Fruit fly (Drosophila melanogaster) whole organism, embryonic: ENCODE results near the gene Cyp4d1.
A peak's percentile ranks its signal among the peaks of the same experiment; 100 is the strongest.

ENCODE experiments used
- ATbp ChIP-seq: fragments of 200-800 bp; sonication (Bioruptor generic); optimal IDR thresholded peaks from 2 replicates; lab custom pipeline; 2017; ENCODE audit warnings: missing biosample characterization, mild to moderate bottlenecking, missing genetic modification characterization, missing genetic modification reagents
- Aef1 ChIP-seq: fragments of 200-800 bp; sonication (Bioruptor generic); IDR thresholded peaks from 3 replicates; pipeline ENCODE4 v1.3.6; 2022; ENCODE audit warnings: missing biosample characterization, missing genetic modification characterization
- Antp ChIP-seq: fragments of 200-800 bp; sonication (Bioruptor generic); optimal IDR thresholded peaks from 3 replicates; lab custom pipeline; 2016; ENCODE audit warnings: missing biosample characterization, missing genetic modification characterization
- C15 ChIP-seq: fragments of 200-800 bp; sonication (Bioruptor generic); IDR thresholded peaks from 3 replicates; pipeline ENCODE4 v1.3.6; 2022; ENCODE audit warnings: missing biosample characterization, missing genetic modification characterization
- CG1024 ChIP-seq: fragments of 200-800 bp; sonication (Bioruptor generic); IDR thresholded peaks from 2 replicates; pipeline ENCODE4 v1.3.6; 2022; ENCODE audit warnings: missing biosample characterization, missing genetic modification characterization
- CG10267 ChIP-seq: fragments of 200-800 bp; sonication (Bioruptor generic); optimal IDR thresholded peaks from 2 replicates; lab custom pipeline; 2018; ENCODE audit warnings: missing biosample characterization, mild to moderate bottlenecking, missing genetic modification characterization, moderate library complexity
- CG10274 ChIP-seq: fragments of 200-800 bp; sonication (Bioruptor generic); optimal IDR thresholded peaks from 3 replicates; lab custom pipeline; 2017; ENCODE audit warnings: missing biosample characterization, mild to moderate bottlenecking, missing genetic modification characterization
- CG11696 ChIP-seq: fragments of 200-800 bp; sonication (Bioruptor generic); IDR thresholded peaks from 2 replicates; pipeline ENCODE4 v1.3.6; 2022; ENCODE audit warnings: missing biosample characterization, missing genetic modification characterization
- CG12299 ChIP-seq: fragments of 200-800 bp; sonication (Bioruptor generic); optimal IDR thresholded peaks from 2 replicates; lab custom pipeline; 2018; ENCODE audit warnings: missing biosample characterization, mild to moderate bottlenecking, missing genetic modification characterization
- CG12391 ChIP-seq: fragments of 200-800 bp; sonication (Bioruptor generic); optimal IDR thresholded peaks from 3 replicates; lab custom pipeline; 2018; ENCODE audit warnings: missing biosample characterization, mild to moderate bottlenecking, missing genetic modification characterization, moderate library complexity
- CG14965 ChIP-seq: fragments of 200-800 bp; sonication (Bioruptor generic); optimal IDR thresholded peaks from 2 replicates; lab custom pipeline; 2016; ENCODE audit warnings: missing biosample characterization, missing genetic modification characterization, borderline replicate concordance
- CG1647 ChIP-seq: fragments of 200-800 bp; sonication (Bioruptor generic); optimal IDR thresholded peaks from 3 replicates; lab custom pipeline; 2016; ENCODE audit warnings: missing biosample characterization, missing genetic modification characterization
- CG17385 ChIP-seq: fragments of 200-800 bp; sonication (Bioruptor generic); optimal IDR thresholded peaks from 3 replicates; lab custom pipeline; 2018; ENCODE audit warnings: missing biosample characterization, mild to moderate bottlenecking, missing genetic modification characterization
- CG17802 ChIP-seq: fragments of 200-800 bp; sonication (Bioruptor generic); optimal IDR thresholded peaks from 2 replicates; lab custom pipeline; 2018; ENCODE audit warnings: missing biosample characterization, mild to moderate bottlenecking, missing genetic modification characterization, moderate library complexity
- CG31441 ChIP-seq: fragments of 200-800 bp; sonication (Bioruptor generic); IDR thresholded peaks from 2 replicates; pipeline ENCODE4 v1.3.6; 2022; ENCODE audit warnings: missing biosample characterization, missing genetic modification characterization
- CG33557 ChIP-seq: fragments of 200-800 bp; sonication (Bioruptor generic); optimal IDR thresholded peaks from 2 replicates; lab custom pipeline; 2019; ENCODE audit warnings: missing biosample characterization, mild to moderate bottlenecking, missing genetic modification characterization, moderate library complexity
- CG34422 ChIP-seq: fragments of 200-800 bp; sonication (Bioruptor generic); IDR thresholded peaks from 3 replicates; pipeline ENCODE4 v1.3.6; 2022; ENCODE audit warnings: missing biosample characterization, missing genetic modification characterization
- CG4282 ChIP-seq: fragments of 200-800 bp; sonication (Bioruptor generic); optimal IDR thresholded peaks from 2 replicates; lab custom pipeline; 2016; ENCODE audit warnings: missing biosample characterization, missing genetic modification characterization
- CTCF ChIP-seq: fragments of 200-800 bp; sonication (Bioruptor generic); optimal IDR thresholded peaks from 2 replicates; lab custom pipeline; 2017; ENCODE audit warnings: missing biosample characterization, mild to moderate bottlenecking, missing genetic modification characterization, moderate library complexity
- D19A ChIP-seq: fragments of 200-800 bp; optimal IDR thresholded peaks from 3 replicates; lab custom pipeline; 2019; ENCODE audit warnings: missing biosample characterization, mild to moderate bottlenecking, missing genetic modification characterization, moderate library complexity
- Dp ChIP-seq: fragments of 200-800 bp; sonication (Bioruptor generic); optimal IDR thresholded peaks from 2 replicates; lab custom pipeline; 2018; ENCODE audit warnings: missing biosample characterization, mild to moderate bottlenecking, missing genetic modification characterization, moderate library complexity
- Eip74EF ChIP-seq, 2 experiments: fragments of 200-800 bp in 1 of 2; fragments of >200 bp in 1 of 2; sonication (Bioruptor generic) in 1 of 2; optimal IDR thresholded peaks; 2 replicates each; lab custom pipeline; 2017 to 2019; ENCODE audit warnings: missing biosample characterization in 2 of 2, missing genetic modification characterization in 2 of 2, mild to moderate bottlenecking in 1 of 2, moderate library complexity in 1 of 2
- H15 ChIP-seq: fragments of 200-800 bp; sonication (Bioruptor generic); IDR thresholded peaks from 3 replicates; pipeline ENCODE4 v1.3.6; 2022; ENCODE audit warnings: missing biosample characterization, missing genetic modification characterization
- Lhr ChIP-seq: fragments of 200-800 bp; sonication (Bioruptor generic); optimal IDR thresholded peaks from 3 replicates; lab custom pipeline; 2017; ENCODE audit warnings: mild to moderate bottlenecking, missing biosample characterization, missing genetic modification reagents, missing genetic modification characterization
- Max ChIP-seq: fragments of 200-800 bp; sonication (Bioruptor generic); optimal IDR thresholded peaks from 2 replicates; lab custom pipeline; 2016; ENCODE audit warnings: missing biosample characterization, mild to moderate bottlenecking, missing genetic modification characterization
- Mes4 ChIP-seq: fragments of 200-800 bp; sonication (Bioruptor generic); optimal IDR thresholded peaks from 2 replicates; lab custom pipeline; 2016; ENCODE audit warnings: missing biosample characterization, missing genetic modification characterization
- NC2β ChIP-seq: fragments of 200-800 bp; sonication (Bioruptor generic); optimal IDR thresholded peaks from 2 replicates; lab custom pipeline; 2016; ENCODE audit warnings: missing biosample characterization, missing genetic modification characterization
- Oli ChIP-seq: fragments of 200-800 bp; sonication (Bioruptor generic); optimal IDR thresholded peaks from 2 replicates; lab custom pipeline; 2018; ENCODE audit warnings: missing biosample characterization, mild to moderate bottlenecking, missing genetic modification characterization, moderate library complexity
- YL-1 ChIP-seq: fragments of 200-800 bp; sonication (Bioruptor generic); optimal IDR thresholded peaks from 3 replicates; lab custom pipeline; 2017; ENCODE audit warnings: missing biosample characterization, mild to moderate bottlenecking, missing genetic modification characterization
- abd-A ChIP-seq: fragments of 200-800 bp; sonication (Bioruptor generic); optimal IDR thresholded peaks from 3 replicates; lab custom pipeline; 2019; ENCODE audit warnings: missing biosample characterization, mild to moderate bottlenecking, missing genetic modification characterization, moderate library complexity
- bigmax ChIP-seq: fragments of 200-800 bp; sonication (Bioruptor generic); optimal IDR thresholded peaks from 2 replicates; lab custom pipeline; 2018; ENCODE audit warnings: missing biosample characterization, mild to moderate bottlenecking, missing genetic modification characterization
- caup ChIP-seq: fragments of 200-800 bp; sonication (Bioruptor generic); optimal IDR thresholded peaks from 3 replicates; lab custom pipeline; 2017; ENCODE audit warnings: missing biosample characterization, mild to moderate bottlenecking, missing genetic modification characterization, moderate library complexity; ENCODE audit not compliant: severe bottlenecking
- chinmo ChIP-seq: fragments of 200-800 bp; sonication (Bioruptor generic); IDR thresholded peaks from 4 replicates; pipeline ENCODE4 v1.3.6; 2022; ENCODE audit warnings: missing biosample characterization, missing genetic modification characterization; ENCODE audit not compliant: partially characterized antibody
- dmrt99B ChIP-seq: fragments of 200-800 bp; sonication (Bioruptor generic); optimal IDR thresholded peaks from 2 replicates; lab custom pipeline; 2018; ENCODE audit warnings: missing biosample characterization, mild to moderate bottlenecking, missing genetic modification characterization, moderate library complexity
- dpn ChIP-seq, 2 experiments: fragments of 200-800 bp; sonication (Bioruptor generic); optimal IDR thresholded peaks; 3 replicates each; lab custom pipeline; 2016; ENCODE audit warnings: missing biosample characterization in 2 of 2, missing genetic modification characterization in 2 of 2
- fd3F ChIP-seq: fragments of 200-800 bp; sonication (Bioruptor generic); optimal IDR thresholded peaks from 2 replicates; lab custom pipeline; 2018; ENCODE audit warnings: missing biosample characterization, mild to moderate bottlenecking, missing genetic modification characterization, moderate library complexity
- mirr ChIP-seq: fragments of 200-800 bp; sonication (Bioruptor generic); optimal IDR thresholded peaks from 3 replicates; lab custom pipeline; 2018; ENCODE audit warnings: missing biosample characterization, mild to moderate bottlenecking, missing genetic modification characterization
- pan ChIP-seq, 4 experiments: fragments of >200 bp in 3 of 4; fragments of 200-800 bp in 1 of 4; sonication (Bioruptor generic) in 1 of 4; optimal IDR thresholded peaks in 3 of 4; IDR thresholded peaks in 1 of 4; 2 replicates each; pipeline versions ENCODE4 v1.3.6 to Lab custom; 2017 to 2022; ENCODE audit warnings: missing biosample characterization in 2 of 4, missing genetic modification characterization in 2 of 4, mixed read lengths in 1 of 4
- ro ChIP-seq: fragments of 200-800 bp; sonication (Bioruptor generic); IDR thresholded peaks from 2 replicates; pipeline ENCODE4 v1.3.6; 2022; ENCODE audit warnings: missing biosample characterization, missing genetic modification characterization
- sc ChIP-seq, 3 experiments: fragments of >200 bp in 2 of 3; fragments of 200-800 bp in 1 of 3; sonication (Bioruptor generic) in 1 of 3; optimal IDR thresholded peaks; 2 replicates in 2 of 3; 3 replicates in 1 of 3; lab custom pipeline; 2017; ENCODE audit warnings: mild to moderate bottlenecking in 1 of 3, missing biosample characterization in 1 of 3, missing genetic modification characterization in 1 of 3, missing genetic modification reagents in 1 of 3
- scrt ChIP-seq: fragments of 200-800 bp; sonication (Bioruptor generic); optimal IDR thresholded peaks from 2 replicates; lab custom pipeline; 2018; ENCODE audit warnings: missing biosample characterization, mild to moderate bottlenecking, missing genetic modification characterization, moderate library complexity
- seq ChIP-seq: fragments of 200-800 bp; sonication (Bioruptor generic); IDR thresholded peaks from 2 replicates; pipeline ENCODE4 v1.3.6; 2022; ENCODE audit warnings: missing biosample characterization, missing genetic modification characterization
- slbo ChIP-seq: fragments of 200-800 bp; sonication (Bioruptor generic); IDR thresholded peaks from 2 replicates; pipeline ENCODE4 v1.3.6; 2022; ENCODE audit warnings: missing biosample characterization, missing genetic modification characterization
- sna ChIP-seq: fragments of 200-800 bp; sonication (Bioruptor generic); IDR thresholded peaks from 2 replicates; pipeline ENCODE4 v1.3.6; 2022; ENCODE audit warnings: missing biosample characterization, missing genetic modification characterization; ENCODE audit not compliant: partially characterized antibody
- tio ChIP-seq: fragments of 200-800 bp; sonication (Bioruptor generic); optimal IDR thresholded peaks from 2 replicates; lab custom pipeline; 2017; ENCODE audit warnings: missing biosample characterization, missing genetic modification characterization, inconsistent platforms
- yki ChIP-seq: fragments of >200 bp; optimal IDR thresholded peaks from 3 replicates; lab custom pipeline; 2018

Cyp4d1 gene

DNA sequence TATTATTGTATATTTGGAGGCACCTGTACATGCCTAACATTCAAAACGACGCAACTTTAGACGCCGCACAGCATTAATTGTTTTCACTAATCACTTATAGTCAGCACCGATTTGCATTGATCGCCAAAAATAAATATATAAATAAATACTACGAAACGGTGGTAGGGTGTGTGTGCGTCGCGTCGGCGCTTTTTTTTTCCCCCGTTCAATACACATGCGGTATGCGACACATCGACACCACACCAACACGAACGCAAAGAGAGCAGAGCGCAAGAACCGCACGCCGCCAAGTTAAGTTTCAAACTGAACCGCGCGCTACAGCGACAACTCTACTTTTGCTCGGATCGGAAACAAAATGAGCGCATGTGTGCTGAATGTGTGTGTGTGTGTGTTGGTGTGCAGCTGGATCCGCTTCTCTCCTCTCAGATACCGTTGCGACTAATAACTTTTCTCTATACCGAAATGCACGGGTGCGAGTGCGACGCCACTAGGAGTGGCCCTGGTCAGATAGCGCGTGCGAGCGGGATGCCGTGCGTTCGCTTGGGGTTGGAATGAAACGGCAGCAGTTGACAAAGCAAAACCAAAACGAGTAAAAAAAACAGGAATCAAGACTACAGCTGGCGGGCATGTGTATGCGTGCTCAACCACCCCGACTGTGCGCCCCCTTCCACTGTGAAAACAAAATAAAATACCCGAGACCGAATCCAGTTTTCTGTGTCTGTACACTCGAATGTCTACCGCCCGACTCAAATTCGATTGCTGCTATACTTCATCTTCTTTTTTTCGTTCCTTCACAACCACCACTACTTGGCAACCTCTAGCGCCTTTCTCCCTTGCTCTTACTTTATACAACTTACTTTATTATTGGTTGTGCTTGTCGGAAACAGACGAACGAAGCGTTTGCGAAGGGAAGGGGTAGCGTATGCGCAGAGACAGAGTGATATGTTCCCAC, 38.7 kb downstream of the Cyp4d1 start, which contains the start of gene ph-d (continued):
- TF ChIP-seq CG34422 (0 out of 3 replicates have a peak, but pooled peaks have one; percentile 25), fd3F (GFP tag; lab: Kevin White, UChicago) (no peak), CG1024 (GFP tag; lab: Robert Waterston, UW) (no peak), bigmax (no peak), ATbp (GFP tag; lab: Kevin White, UChicago) (peak; percentile 48), Dp (GFP tag; lab: Kevin White, UChicago) (peak; percentile 40), seq (GFP tag; lab: Robert Waterston, UW) (peak; percentile 80), CG14965 (GFP tag; lab: Kevin White, UChicago) (no peak), Lhr (peak; percentile 35), CTCF (GFP tag; lab: Kevin White, UChicago) (peak; percentile 40), CG17802 (tag; lab: Kevin White, UChicago) (peak; percentile 4), CG31441 (GFP tag; lab: Robert Waterston, UW) (peak; percentile 63), dpn (GFP tag; optimal IDR thresholded peaks at IDR 0.05; lab: Kevin White, UChicago) (peak in 1 of 2 experiments; percentile 7), tio (peak; percentile 30), CG10274 (peak; percentile 24), Antp (GFP tag; lab: Kevin White, UChicago) (no peak), CG11696 (0 out of 2 replicates have a peak, but pooled peaks have one; percentile 31), C15 (GFP tag; lab: Robert Waterston, UW) (no peak), Aef1 (GFP tag; lab: Robert Waterston, UW) (peak; percentile 37; the same call in 1 of the 3 replicates), CG4282 (no peak), abd-A (tag; lab: Kevin White, UChicago) (peak; percentile 95), CG33557 (GFP tag; lab: Kevin White, UChicago) (peak; percentile 41), scrt (GFP tag; lab: Kevin White, UChicago) (peak; percentile 48), Oli (tag; lab: Kevin White, UChicago) (peak; percentile 60), YL-1 (GFP tag; lab: Kevin White, UChicago) (peak; percentile 27), Max (GFP tag; lab: Kevin White, UChicago) (peak; percentile 26), Eip74EF (GFP tag; optimal IDR thresholded peaks at IDR 0.05; lab: Kevin White, UChicago) (no peak), NC2β (GFP tag; lab: Kevin White, UChicago) (no peak), pan (optimal IDR thresholded peaks at IDR 0.05; lab: Kevin White, UChicago) (no peak), pan (GFP tag; optimal IDR thresholded peaks at IDR 0.05 in 1 of 2, IDR thresholded peaks at IDR 0.05 in 1 of 2) (peak in 1 of 2 experiments; percentile 35), mirr (GFP tag; lab: Kevin White, UChicago) (peak; percentile 76), CG12299 (tag; lab: Kevin White, UChicago) (peak; percentile 56), slbo (peak; percentile 55), ro (GFP tag; lab: Robert Waterston, UW) (no peak), Mes4 (GFP tag; lab: Kevin White, UChicago) (peak; percentile 41), H15 (GFP tag; lab: Robert Waterston, UW) (0 out of 3 replicates have a peak, but pooled peaks have one; percentile 19), yki (lab: Kevin White, UChicago) (no peak), chinmo (peak; percentile 95; the same call in 3 of the 4 replicates), dmrt99B (tag; lab: Kevin White, UChicago) (peak; percentile 63), CG17385 (GFP tag; lab: Kevin White, UChicago) (peak; percentile 27), CG1647 (GFP tag; lab: Kevin White, UChicago) (peak; percentile 33), CG12391 (tag; lab: Kevin White, UChicago) (peak; percentile 44), D19A (peak; percentile 99), CG10267 (tag; lab: Kevin White, UChicago) (peak; percentile 54), sna (GFP tag; lab: Robert Waterston, UW) (no peak), sc (optimal IDR thresholded peaks at IDR 0.05; lab: Kevin White, UChicago) (no peak), sc (GFP tag; optimal IDR thresholded peaks at IDR 0.05; lab: Kevin White, UChicago) (peak; percentile 62), caup (peak; percentile 42)
